Worm (Caenorhabditis elegans) whole organism, young adult: ENCODE data around the gene B0336.12.
A peak's percentile ranks its signal among the peaks of the same experiment; 100 is the strongest.

Source experiments
- F10E7.11 ChIP-seq: sonication (generic microtip); optimal IDR thresholded peaks from 2 replicates; lab custom pipeline; 2017; ENCODE audit warnings: mild to moderate bottlenecking, missing genetic modification characterization, moderate library complexity, missing compliant biosample characterization
- F33H1.4 ChIP-seq: fragments of 200-800 bp; sonication (Bioruptor generic); IDR thresholded peaks from 2 replicates; pipeline ENCODE4 v1.3.6; 2022; ENCODE audit warnings: missing genetic modification reagents, missing genetic modification characterization, missing compliant biosample characterization
- F49E8.2 ChIP-seq: sonication (generic microtip); optimal IDR thresholded peaks from 3 replicates; lab custom pipeline; 2017; ENCODE audit warnings: missing genetic modification characterization, mild to moderate bottlenecking, missing compliant biosample characterization, antibody characterized with exemption, moderate library complexity; ENCODE audit not compliant: insufficient read depth
- F57A8.1 ChIP-seq: fragments of 200-800 bp; sonication (Bioruptor generic); optimal IDR thresholded peaks from 2 replicates; lab custom pipeline; 2018; ENCODE audit warnings: mild to moderate bottlenecking, missing genetic modification characterization, moderate library complexity, missing compliant biosample characterization
- K12H6.12 ChIP-seq: fragments of 200-800 bp; sonication (Bioruptor generic); optimal IDR thresholded peaks from 2 replicates; lab custom pipeline; 2018; ENCODE audit warnings: mild to moderate bottlenecking, missing genetic modification characterization, missing compliant biosample characterization
- T07F8.4 ChIP-seq: sonication (generic microtip); optimal IDR thresholded peaks from 2 replicates; lab custom pipeline; 2016; ENCODE audit warnings: mild to moderate bottlenecking, missing genetic modification characterization, moderate library complexity, missing compliant biosample characterization
- Y53G8AR.9 ChIP-seq: fragments of 200-800 bp; sonication (Bioruptor generic); conservative IDR thresholded peaks from 2 replicates; pipeline ENCODE4 v1.3.6; 2022; ENCODE audit warnings: missing genetic modification reagents, missing genetic modification characterization, missing compliant biosample characterization
- Y56A3A.18 ChIP-seq: fragments of 200-800 bp; sonication (Bioruptor generic); IDR thresholded peaks from 2 replicates; pipeline ENCODE4 v1.3.6; 2022; ENCODE audit warnings: missing genetic modification reagents, missing genetic modification characterization, missing compliant biosample characterization
- aptf-2 ChIP-seq: fragments of 200-800 bp; sonication (Bioruptor generic); conservative IDR thresholded peaks from 2 replicates; pipeline ENCODE4 v1.3.6; 2022; ENCODE audit warnings: missing genetic modification reagents, missing genetic modification characterization, missing compliant biosample characterization
- aptf-3 ChIP-seq: fragments of 200-800 bp; sonication (Bioruptor generic); IDR thresholded peaks from 2 replicates; pipeline ENCODE4 v1.3.6; 2022; ENCODE audit warnings: missing genetic modification characterization, missing compliant biosample characterization
- athp-1 ChIP-seq: sonication (generic microtip); optimal IDR thresholded peaks from 2 replicates; lab custom pipeline; 2017; ENCODE audit warnings: mild to moderate bottlenecking, missing genetic modification characterization, missing compliant biosample characterization
- attf-5 ChIP-seq: fragments of 200-800 bp; sonication (Bioruptor generic); optimal IDR thresholded peaks from 2 replicates; lab custom pipeline; 2018; ENCODE audit warnings: mild to moderate bottlenecking, missing genetic modification characterization, missing compliant biosample characterization
- attf-6 ChIP-seq: fragments of 200-800 bp; sonication (Bioruptor generic); IDR thresholded peaks from 2 replicates; pipeline ENCODE4 v1.3.6; 2022; ENCODE audit warnings: missing genetic modification reagents, missing genetic modification characterization, missing compliant biosample characterization
- bed-2 ChIP-seq: fragments of 200-800 bp; sonication (Bioruptor generic); IDR thresholded peaks from 2 replicates; pipeline ENCODE4 v1.3.6; 2022; ENCODE audit warnings: missing genetic modification reagents, missing genetic modification characterization, missing compliant biosample characterization
- ceh-100 ChIP-seq: fragments of 200-800 bp; sonication (Bioruptor generic); IDR thresholded peaks from 2 replicates; pipeline ENCODE4 v1.3.6; 2022; ENCODE audit warnings: missing genetic modification reagents, missing genetic modification characterization, missing compliant biosample characterization
- ceh-79 ChIP-seq: sonication (generic microtip); optimal IDR thresholded peaks from 2 replicates; lab custom pipeline; 2017; ENCODE audit warnings: mild to moderate bottlenecking, missing genetic modification characterization, missing compliant biosample characterization
- ceh-91 ChIP-seq: fragments of 200-800 bp; sonication (Bioruptor generic); IDR thresholded peaks from 2 replicates; pipeline ENCODE4 v1.3.6; 2022; ENCODE audit warnings: missing genetic modification reagents, missing genetic modification characterization, missing compliant biosample characterization
- chd-7 ChIP-seq: sonication (generic microtip); optimal IDR thresholded peaks from 2 replicates; lab custom pipeline; 2016; ENCODE audit warnings: mild to moderate bottlenecking, missing genetic modification characterization, moderate library complexity, missing compliant biosample characterization
- dpff-1 ChIP-seq: sonication (generic microtip); optimal IDR thresholded peaks from 2 replicates; lab custom pipeline; 2017; ENCODE audit warnings: mild to moderate bottlenecking, missing genetic modification characterization, missing compliant biosample characterization
- dpl-1 ChIP-seq: fragments of 150-350 bp; optimal IDR thresholded peaks from 2 replicates; lab custom pipeline; 2014; ENCODE audit warnings: missing biosample characterization, missing genetic modification reagents, missing genetic modification characterization
- egl-18 ChIP-seq: fragments of 200-800 bp; sonication (Bioruptor generic); IDR thresholded peaks from 2 replicates; pipeline ENCODE4 v1.3.6; 2022; ENCODE audit warnings: missing genetic modification reagents, missing genetic modification characterization, missing compliant biosample characterization
- ets-4 ChIP-seq: fragments of 200-800 bp; sonication (Bioruptor generic); optimal IDR thresholded peaks from 2 replicates; lab custom pipeline; 2018; ENCODE audit warnings: mild to moderate bottlenecking, missing genetic modification characterization, missing compliant biosample characterization
- gei-17 ChIP-seq: fragments of 200-800 bp; sonication (Bioruptor generic); optimal IDR thresholded peaks from 2 replicates; lab custom pipeline; 2018; ENCODE audit warnings: mild to moderate bottlenecking, missing genetic modification characterization, missing compliant biosample characterization
- hlh-12 ChIP-seq: sonication (generic microtip); optimal IDR thresholded peaks from 2 replicates; lab custom pipeline; 2016; ENCODE audit warnings: missing genetic modification characterization, missing compliant biosample characterization
- hsf-1 ChIP-seq: fragments of 200-800 bp; sonication (Bioruptor generic); IDR thresholded peaks from 2 replicates; pipeline ENCODE4 v1.3.6; 2022; ENCODE audit warnings: missing genetic modification reagents, missing genetic modification characterization, missing compliant biosample characterization
- let-526 ChIP-seq: fragments of 200-800 bp; sonication (Bioruptor generic); IDR thresholded peaks from 2 replicates; pipeline ENCODE4 v1.3.6; 2022; ENCODE audit warnings: missing genetic modification reagents, missing genetic modification characterization, missing compliant biosample characterization
- lin-35 ChIP-seq, 3 experiments: fragments of 150-350 bp in 2 of 3; sonication (generic microtip) in 1 of 3; optimal IDR thresholded peaks; 2 replicates each; lab custom pipeline; 2014 to 2018; ENCODE audit warnings: missing biosample characterization in 3 of 3, missing genetic modification characterization in 3 of 3, missing genetic modification reagents in 3 of 3
- lin-54 ChIP-seq: fragments of 200-800 bp; sonication (Bioruptor generic); optimal IDR thresholded peaks from 2 replicates; lab custom pipeline; 2018; ENCODE audit warnings: mild to moderate bottlenecking, missing genetic modification characterization, missing compliant biosample characterization
- lsy-27 ChIP-seq: sonication (generic microtip); optimal IDR thresholded peaks from 2 replicates; lab custom pipeline; 2017; ENCODE audit warnings: missing genetic modification characterization, mild to moderate bottlenecking, missing compliant biosample characterization, antibody characterized with exemption, missing genotype, borderline replicate concordance; ENCODE audit not compliant: insufficient read depth
- madf-6 ChIP-seq: fragments of 200-800 bp; sonication (Bioruptor generic); IDR thresholded peaks from 2 replicates; pipeline ENCODE4 v1.3.6; 2022; ENCODE audit warnings: missing genetic modification reagents, missing genetic modification characterization, missing compliant biosample characterization
- mel-28 ChIP-seq: sonication (generic microtip); optimal IDR thresholded peaks from 2 replicates; lab custom pipeline; 2016; ENCODE audit warnings: borderline replicate concordance, mild to moderate bottlenecking, missing genetic modification characterization, missing compliant biosample characterization
- mxl-1 ChIP-seq: sonication (generic microtip); optimal IDR thresholded peaks from 2 replicates; lab custom pipeline; 2016; ENCODE audit warnings: missing genetic modification characterization, missing compliant biosample characterization
- nfya-2 ChIP-seq: fragments of 200-800 bp; sonication (Bioruptor generic); IDR thresholded peaks from 2 replicates; pipeline ENCODE4 v1.3.6; 2022; ENCODE audit warnings: missing genetic modification reagents, missing genetic modification characterization, missing compliant biosample characterization
- nhr-120 ChIP-seq: fragments of 200-800 bp; sonication (Bioruptor generic); IDR thresholded peaks from 2 replicates; pipeline ENCODE4 v1.3.6; 2022; ENCODE audit warnings: missing genetic modification characterization, missing compliant biosample characterization
- nhr-27 ChIP-seq: fragments of 200-800 bp; sonication (Bioruptor generic); optimal IDR thresholded peaks from 2 replicates; lab custom pipeline; 2018; ENCODE audit warnings: mild to moderate bottlenecking, missing genetic modification characterization, moderate library complexity, missing compliant biosample characterization
- nhr-80 ChIP-seq: sonication (generic microtip); optimal IDR thresholded peaks from 2 replicates; lab custom pipeline; 2016; ENCODE audit warnings: missing genetic modification characterization, missing compliant biosample characterization
- nhr-90 ChIP-seq: sonication (generic microtip); optimal IDR thresholded peaks from 2 replicates; lab custom pipeline; 2016; ENCODE audit warnings: missing genotype, mild to moderate bottlenecking, missing genetic modification characterization, missing compliant biosample characterization
- pha-4 ChIP-seq: fragments of 150-350 bp; sonication (generic microtip); optimal IDR thresholded peaks from 2 replicates; lab custom pipeline; 2014; ENCODE audit warnings: missing biosample characterization, missing genetic modification reagents, missing genetic modification characterization
- rec-8 ChIP-seq, 2 experiments: sonication (generic microtip); optimal IDR thresholded peaks; 2 replicates each; lab custom pipeline; 2016; ENCODE audit warnings: mild to moderate bottlenecking in 2 of 2, missing genetic modification characterization in 2 of 2, missing genetic modification reagents in 2 of 2, missing genotype in 2 of 2, missing biosample characterization in 1 of 2, missing compliant biosample characterization in 1 of 2, moderate library complexity in 1 of 2
- sdz-38 ChIP-seq: sonication (generic microtip); optimal IDR thresholded peaks from 2 replicates; lab custom pipeline; 2016; ENCODE audit warnings: missing genotype, missing genetic modification characterization, missing compliant biosample characterization
- tbp1 ChIP-seq: fragments of 200-800 bp; sonication (Bioruptor generic); optimal IDR thresholded peaks from 2 replicates; lab custom pipeline; 2018; ENCODE audit warnings: mild to moderate bottlenecking, missing genetic modification characterization, missing compliant biosample characterization
- unc-130 ChIP-seq: sonication (generic microtip); optimal IDR thresholded peaks from 2 replicates; lab custom pipeline; 2016; ENCODE audit warnings: missing genetic modification reagents, missing genetic modification characterization, missing compliant biosample characterization
- unc-62 ChIP-seq: fragments of 150-350 bp; optimal IDR thresholded peaks from 2 replicates; lab custom pipeline; 2014; ENCODE audit warnings: missing biosample characterization, missing genetic modification reagents, missing genetic modification characterization
- zfh-2 ChIP-seq: fragments of 200-800 bp; sonication (Bioruptor generic); conservative IDR thresholded peaks from 2 replicates; pipeline ENCODE4 v1.3.6; 2022; ENCODE audit warnings: missing genetic modification reagents, missing genetic modification characterization, missing compliant biosample characterization
- zim-3 ChIP-seq: sonication (generic microtip); optimal IDR thresholded peaks from 2 replicates; lab custom pipeline; 2017; ENCODE audit warnings: mild to moderate bottlenecking, missing genetic modification characterization, moderate library complexity, missing compliant biosample characterization
- ztf-25 ChIP-seq: fragments of 200-800 bp; sonication (Bioruptor generic); IDR thresholded peaks from 2 replicates; pipeline ENCODE4 v1.3.6; 2022; ENCODE audit warnings: missing genetic modification reagents, missing genetic modification characterization, missing compliant biosample characterization

B0336.12 gene

ce11 chrIII:5727827-5728226, 17.9 kb upstream of the B0336.12 start, which contains the start of gene egg-1 (continued):
- TF ChIP-seq hsf-1 (GFP tag; lab: Robert Waterston, UW) (peak; percentile 89), athp-1 (tag; lab: Kevin White, UChicago) (peak; percentile 63), unc-130 (GFP tag; lab: Kevin White, UChicago) (peak; percentile 75), zfh-2 (no peak), F10E7.11 (tag; lab: Kevin White, UChicago) (no peak), ceh-91 (peak; percentile 96)

ce11 chrIII:5722550-5722949, 12.6 kb upstream of the B0336.12 start, which contains the start of gene wrm-1:
TSS of gene wrm-1 (plus strand) at chrIII:5722850.
- TF ChIP-seq nhr-90: no peak
- TF ChIP-seq ceh-79: no peak
- no peak for TF ChIP-seq madf-6
- no peak for TF ChIP-seq K12H6.12 (tag; lab: Kevin White, UChicago)
- no peak for TF ChIP-seq nfya-2 (GFP tag; lab: Robert Waterston, UW)
- TF ChIP-seq rec-8 (tag; optimal IDR thresholded peaks at IDR 0.05; lab: Kevin White, UChicago): no peak
- no peak for TF ChIP-seq let-526 (GFP tag; lab: Robert Waterston, UW)
- TF ChIP-seq hlh-12 (tag; lab: Kevin White, UChicago): no peak
- TF ChIP-seq lin-35 (GFP tag; optimal IDR thresholded peaks at IDR 0.05; lab: Kevin White, UChicago): no peak
- no peak for TF ChIP-seq bed-2 (GFP tag; lab: Robert Waterston, UW)
- no peak for TF ChIP-seq attf-6 (GFP tag; lab: Robert Waterston, UW)
- TF ChIP-seq unc-62: no peak
- TF ChIP-seq chd-7: no peak
- TF ChIP-seq ets-4 (GFP tag; lab: Kevin White, UChicago): no peak
- TF ChIP-seq sdz-38 (tag; lab: Kevin White, UChicago): no peak
- TF ChIP-seq dpff-1 (tag; lab: Kevin White, UChicago): no peak
- TF ChIP-seq aptf-3: no peak
- TF ChIP-seq F10E7.11 (tag; lab: Kevin White, UChicago): no peak
- TF ChIP-seq zim-3 (tag; lab: Kevin White, UChicago): no peak
- TF ChIP-seq, all 124 proteins: peak for 0

- no peak for TF ChIP-seq F49E8.2
- no peak for TF ChIP-seq rec-8 (tag; optimal IDR thresholded peaks at IDR 0.05; lab: Kevin White, UChicago)
- no peak for TF ChIP-seq dpl-1 (GFP tag; lab: Kevin White, UChicago)
- peak; percentile 45 for TF ChIP-seq unc-130 (GFP tag; lab: Kevin White, UChicago)
- peak; percentile 46; the same call in 1 of the 2 replicates for TF ChIP-seq F33H1.4 (GFP tag; lab: Robert Waterston, UW)
- no peak; the same call in 1 of the 2 replicates for TF ChIP-seq aptf-2 (GFP tag; lab: Robert Waterston, UW)
- TF ChIP-seq ets-4 (GFP tag; lab: Kevin White, UChicago): no peak
- peak; percentile 48 for TF ChIP-seq nhr-80 (tag; lab: Kevin White, UChicago)
- no peak for TF ChIP-seq egl-18 (GFP tag; lab: Robert Waterston, UW)
- no peak for TF ChIP-seq ceh-100 (GFP tag; lab: Robert Waterston, UW)
- 0 out of 2 replicates have a peak, but pooled peaks have one; percentile 53 for TF ChIP-seq Y53G8AR.9 (GFP tag; lab: Robert Waterston, UW)
- no peak for TF ChIP-seq nhr-27 (tag; lab: Kevin White, UChicago)
- TF ChIP-seq lin-54 (GFP tag; lab: Kevin White, UChicago): peak; percentile 77
- TF ChIP-seq mel-28 (tag; lab: Kevin White, UChicago): no peak
- peak; percentile 34 for TF ChIP-seq attf-5 (GFP tag; lab: Kevin White, UChicago)
- peak; percentile 4 for TF ChIP-seq gei-17
- TF ChIP-seq lsy-27 (tag; lab: Kevin White, UChicago): no peak
- no peak for TF ChIP-seq nfya-2 (GFP tag; lab: Robert Waterston, UW)
- no peak for TF ChIP-seq F57A8.1
- TF ChIP-seq tbp1 (GFP tag; lab: Kevin White, UChicago): peak; percentile 44
- TF ChIP-seq T07F8.4 (tag; lab: Kevin White, UChicago): no peak
- no peak for TF ChIP-seq ztf-25 (GFP tag; lab: Robert Waterston, UW)
- TF ChIP-seq Y56A3A.18 (GFP tag; lab: Robert Waterston, UW): no peak
- no peak for TF ChIP-seq pha-4 (tag; lab: Kevin White, UChicago)
- no peak for TF ChIP-seq nhr-120 (GFP tag; lab: Robert Waterston, UW)
- TF ChIP-seq mxl-1 (tag; lab: Kevin White, UChicago): no peak
These were observed 11.9 kb upstream of the B0336.12 start for ce11 chrIII:5721888-5722287.
